Fruit fly (Drosophila melanogaster): ENCODE measurements around the gene CG2493.

- no peak for TF ChIP-seq kay (GFP tag; ENCODE audit: borderline replicate concordance)
- TF ChIP-seq CG7045 (GFP tag; optimal IDR thresholded peaks at IDR 0.05): no peak
- TF ChIP-seq Clk (GFP tag; optimal IDR thresholded peaks at IDR 0.05): no peak
- no peak for TF ChIP-seq CG11617 (GFP tag; optimal IDR thresholded peaks at IDR 0.05)
- TF ChIP-seq cic (GFP tag; optimal IDR thresholded peaks at IDR 0.05): no peak
- TF ChIP-seq CG5204 (GFP tag; optimal IDR thresholded peaks at IDR 0.05): no peak
- no peak for TF ChIP-seq CG14711 (tag; optimal IDR thresholded peaks at IDR 0.05)
- no peak for TF ChIP-seq toe (GFP tag; optimal IDR thresholded peaks at IDR 0.05)
- TF ChIP-seq cnc (optimal IDR thresholded peaks at IDR 0.05): no peak
- TF ChIP-seq Crg-1 (GFP tag; optimal IDR thresholded peaks at IDR 0.05): no peak
Observed at dm6 chr2L:20481139-20481858, 18.1 kb upstream of the CG2493 start.
